Worm (Caenorhabditis elegans) whole organism, L2 larva: ENCODE results near the gene srz-56.

Experiments used
- alr-1 ChIP-seq: fragments of 150-350 bp; optimal IDR thresholded peaks from 2 replicates; lab custom pipeline; 2014; ENCODE audit warnings: missing biosample characterization, missing genetic modification characterization
- aly-2 ChIP-seq: fragments of 150-350 bp; optimal IDR thresholded peaks from 2 replicates; lab custom pipeline; 2014; ENCODE audit warnings: missing biosample characterization, missing genetic modification characterization
- ama-1 ChIP-seq: fragments of 150-350 bp; optimal IDR thresholded peaks from 2 replicates; lab custom pipeline; 2018; ENCODE audit warnings: inconsistent platforms
- blmp-1 ChIP-seq: sonication (generic microtip); optimal IDR thresholded peaks from 2 replicates; lab custom pipeline; 2017; ENCODE audit warnings: missing genetic modification characterization, mild to moderate bottlenecking, missing compliant biosample characterization, antibody characterized with exemption, moderate library complexity; ENCODE audit not compliant: insufficient read depth
- nhr-25 ChIP-seq: fragments of 150-350 bp; sonication (generic microtip); optimal IDR thresholded peaks from 3 replicates; lab custom pipeline; 2014; ENCODE audit warnings: missing biosample characterization, missing genetic modification characterization
- unc-39 ChIP-seq: fragments of 150-350 bp; optimal IDR thresholded peaks from 2 replicates; lab custom pipeline; 2014; ENCODE audit warnings: missing biosample characterization, missing genetic modification characterization

DNA sequence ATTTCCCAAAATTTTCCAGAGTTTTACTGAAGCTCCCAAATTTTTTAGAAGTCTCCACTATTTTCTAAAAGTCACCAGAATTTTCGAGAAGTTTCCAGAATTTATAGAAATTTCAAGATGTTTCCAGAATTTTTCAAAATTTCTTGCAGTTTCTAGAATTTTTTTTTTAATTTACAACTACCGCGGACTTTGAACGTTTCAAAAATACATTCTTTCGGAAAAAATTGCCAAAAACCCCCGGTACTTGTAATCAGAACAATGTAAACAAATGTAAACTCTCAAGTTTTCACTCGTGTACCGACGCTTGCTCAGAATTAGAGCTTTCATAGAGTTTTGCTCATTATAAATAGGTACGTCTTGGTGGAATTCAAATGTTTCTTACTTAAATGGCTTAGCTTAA lies 32.2 kb downstream of the srz-56 start, which contains the start of gene fbxa-39:
- TF ChIP-seq nhr-25 (tag; lab: Kevin White, UChicago), result no peak
- TF ChIP-seq aly-2 (tag; lab: Kevin White, UChicago), result no peak
- no peak for TF ChIP-seq unc-39 (tag; lab: Kevin White, UChicago)
- TF ChIP-seq blmp-1 (tag; lab: Kevin White, UChicago), result no peak
- TF ChIP-seq ama-1 (lab: Kevin White, UChicago), result no peak
- no peak for TF ChIP-seq alr-1
